Fruit fly (Drosophila melanogaster) whole organism: ENCODE results near the gene cpx.

ENCODE experiments used
- CG8478 ChIP-seq: fragments of >200 bp; optimal IDR thresholded peaks from 2 replicates; lab custom pipeline; 2018; ENCODE audit warnings: inconsistent platforms
- Dll ChIP-seq: fragments of >200 bp; optimal IDR thresholded peaks from 2 replicates; lab custom pipeline; 2017
- EcR ChIP-seq, 2 experiments: fragments of >200 bp; optimal IDR thresholded peaks; 2 replicates each; lab custom pipeline; 2017; ENCODE audit warnings: missing biosample characterization in 2 of 2, missing genetic modification characterization in 2 of 2, missing genetic modification reagents in 2 of 2
- psq ChIP-seq: fragments of >200 bp; optimal IDR thresholded peaks from 2 replicates; lab custom pipeline; 2017

DNA sequence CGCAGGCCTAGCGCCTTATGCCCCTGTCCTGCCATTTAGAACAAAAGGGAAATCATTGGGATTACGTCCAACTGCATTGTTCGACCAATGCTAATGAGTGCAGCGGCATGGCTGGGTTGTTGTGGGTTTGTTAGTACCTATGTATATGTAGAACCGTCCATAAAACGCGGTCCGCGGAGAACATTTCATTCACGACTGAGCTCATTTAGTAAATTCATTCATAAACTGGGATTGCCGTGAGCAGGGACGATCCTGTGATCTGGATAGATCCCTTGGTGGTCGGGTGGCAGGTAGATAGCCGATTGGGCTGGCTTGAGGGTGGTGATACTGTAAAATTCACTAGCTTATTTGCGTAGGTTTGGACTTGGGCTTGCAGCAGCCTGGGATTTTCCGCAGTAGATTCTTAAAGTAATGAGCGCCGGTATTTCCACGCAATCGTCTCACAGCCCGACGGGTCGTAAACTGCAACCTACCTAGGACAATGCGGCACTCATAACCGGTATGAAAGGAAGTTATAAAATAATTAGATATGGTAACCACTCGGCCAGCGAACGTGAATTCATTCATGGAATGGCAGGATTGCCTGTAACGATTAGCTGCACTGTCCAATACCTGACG is 68.3 kb downstream of the cpx start:
- TF ChIP-seq CG8478: no peak
- no peak for TF ChIP-seq EcR (GFP tag; optimal IDR thresholded peaks at IDR 0.05; lab: Kevin White, UChicago)
- no peak for TF ChIP-seq Dll (lab: Kevin White, UChicago)
- TF ChIP-seq psq (lab: Kevin White, UChicago): no peak
